Worm (Caenorhabditis elegans) whole organism, late embryonic: Measurements from ENCODE around the gene R02E4.3.

Source experiments
- K09A11.1 ChIP-seq: sonication (generic microtip); optimal IDR thresholded peaks from 2 replicates; lab custom pipeline; 2017; ENCODE audit warnings: antibody characterized with exemption, mild to moderate bottlenecking, missing genetic modification characterization, missing compliant biosample characterization; ENCODE audit not compliant: insufficient read depth
- ceh-14 ChIP-seq: sonication (generic microtip); optimal IDR thresholded peaks from 2 replicates; lab custom pipeline; 2016; ENCODE audit warnings: missing genotype, missing genetic modification characterization, missing compliant biosample characterization
- ceh-18 ChIP-seq: sonication (generic microtip); optimal IDR thresholded peaks from 2 replicates; lab custom pipeline; 2016; ENCODE audit warnings: missing genetic modification characterization, missing compliant biosample characterization
- ceh-2 ChIP-seq: sonication (generic microtip); optimal IDR thresholded peaks from 2 replicates; lab custom pipeline; 2016; ENCODE audit warnings: missing genotype, missing genetic modification characterization, missing compliant biosample characterization
- ceh-22 ChIP-seq: sonication (generic microtip); optimal IDR thresholded peaks from 2 replicates; lab custom pipeline; 2017; ENCODE audit warnings: missing biosample characterization, missing genetic modification characterization
- ceh-31 ChIP-seq: sonication (generic microtip); optimal IDR thresholded peaks from 2 replicates; lab custom pipeline; 2016; ENCODE audit warnings: missing genetic modification characterization, missing compliant biosample characterization
- ceh-34 ChIP-seq: sonication (generic microtip); optimal IDR thresholded peaks from 2 replicates; lab custom pipeline; 2016; ENCODE audit warnings: mild to moderate bottlenecking, missing genetic modification characterization, missing compliant biosample characterization
- ceh-48 ChIP-seq: sonication (generic microtip); optimal IDR thresholded peaks from 2 replicates; lab custom pipeline; 2016; ENCODE audit warnings: missing genetic modification characterization, inconsistent platforms, missing compliant biosample characterization
- ceh-9 ChIP-seq: sonication (generic microtip); optimal IDR thresholded peaks from 2 replicates; lab custom pipeline; 2016; ENCODE audit warnings: mild to moderate bottlenecking, missing genetic modification characterization, inconsistent platforms, missing compliant biosample characterization
- dmd-4 ChIP-seq: sonication (generic microtip); optimal IDR thresholded peaks from 2 replicates; lab custom pipeline; 2016; ENCODE audit warnings: borderline replicate concordance, missing genetic modification characterization, missing compliant biosample characterization
- dve-1 ChIP-seq: sonication (generic microtip); optimal IDR thresholded peaks from 2 replicates; lab custom pipeline; 2017; ENCODE audit warnings: antibody characterized with exemption, mild to moderate bottlenecking, missing genetic modification characterization, missing compliant biosample characterization
- elt-2 ChIP-seq: sonication (generic microtip); optimal IDR thresholded peaks from 2 replicates; lab custom pipeline; 2016; ENCODE audit warnings: missing genetic modification reagents, missing genetic modification characterization, missing compliant biosample characterization
- fax-1 ChIP-seq: sonication (generic microtip); optimal IDR thresholded peaks from 2 replicates; lab custom pipeline; 2016; ENCODE audit warnings: missing genotype, missing genetic modification characterization, missing compliant biosample characterization
- fkh-10 ChIP-seq: fragments of 150-350 bp; optimal IDR thresholded peaks from 2 replicates; lab custom pipeline; 2014; ENCODE audit warnings: missing biosample characterization, missing genetic modification reagents, missing genetic modification characterization
- fkh-6 ChIP-seq: sonication (generic microtip); optimal IDR thresholded peaks from 2 replicates; lab custom pipeline; 2016; ENCODE audit warnings: missing genetic modification characterization, missing compliant biosample characterization
- gmeb-2 ChIP-seq: sonication (generic microtip); optimal IDR thresholded peaks from 2 replicates; lab custom pipeline; 2016; ENCODE audit warnings: missing genetic modification characterization, inconsistent platforms, missing compliant biosample characterization
- hlh-13 ChIP-seq: fragments of 200-800 bp; sonication (Bioruptor generic); optimal IDR thresholded peaks from 2 replicates; lab custom pipeline; 2018; ENCODE audit warnings: mild to moderate bottlenecking, missing genetic modification characterization, missing compliant biosample characterization
- hlh-15 ChIP-seq: sonication (generic microtip); optimal IDR thresholded peaks from 2 replicates; lab custom pipeline; 2016; ENCODE audit warnings: missing genetic modification characterization, missing compliant biosample characterization
- hlh-30 ChIP-seq: sonication (generic microtip); optimal IDR thresholded peaks from 2 replicates; lab custom pipeline; 2017; ENCODE audit warnings: antibody characterized with exemption, missing genetic modification characterization, missing compliant biosample characterization; ENCODE audit not compliant: insufficient read depth
- lim-6 ChIP-seq: sonication (generic microtip); optimal IDR thresholded peaks from 2 replicates; lab custom pipeline; 2016; ENCODE audit warnings: missing genetic modification characterization, missing compliant biosample characterization
- nfya-1 ChIP-seq: sonication (generic microtip); optimal IDR thresholded peaks from 2 replicates; lab custom pipeline; 2017; ENCODE audit warnings: missing genetic modification characterization, mild to moderate bottlenecking, missing compliant biosample characterization, antibody characterized with exemption, moderate library complexity
- npax-4 ChIP-seq: sonication (generic microtip); optimal IDR thresholded peaks from 2 replicates; lab custom pipeline; 2016; ENCODE audit warnings: missing genetic modification characterization, missing compliant biosample characterization
- odd-2 ChIP-seq: sonication (generic microtip); optimal IDR thresholded peaks from 2 replicates; lab custom pipeline; 2017; ENCODE audit warnings: antibody characterized with exemption, mild to moderate bottlenecking, missing genetic modification characterization, missing compliant biosample characterization
- pha-4 ChIP-seq: fragments of 150-350 bp; optimal IDR thresholded peaks from 2 replicates; lab custom pipeline; 2018; ENCODE audit warnings: missing biosample characterization, missing genetic modification reagents, missing genetic modification characterization
- pqm-1 ChIP-seq: sonication (generic microtip); optimal IDR thresholded peaks from 2 replicates; lab custom pipeline; 2016; ENCODE audit warnings: missing genetic modification characterization, missing compliant biosample characterization
- ref-2 ChIP-seq: sonication (generic microtip); optimal IDR thresholded peaks from 2 replicates; lab custom pipeline; 2016; ENCODE audit warnings: missing genetic modification characterization, missing compliant biosample characterization
- rnt-1 ChIP-seq: sonication (generic microtip); optimal IDR thresholded peaks from 2 replicates; lab custom pipeline; 2016; ENCODE audit warnings: missing genetic modification characterization, missing compliant biosample characterization
- sox-2 ChIP-seq: fragments of 200-800 bp; sonication (Bioruptor generic); IDR thresholded peaks from 2 replicates; pipeline ENCODE4 v1.3.6; 2022; ENCODE audit warnings: missing genetic modification reagents, missing genetic modification characterization, missing compliant biosample characterization
- tbx-2 ChIP-seq: sonication (generic microtip); optimal IDR thresholded peaks from 2 replicates; lab custom pipeline; 2016; ENCODE audit warnings: missing genetic modification characterization, missing compliant biosample characterization
- ttx-3 ChIP-seq: sonication (generic microtip); optimal IDR thresholded peaks from 2 replicates; lab custom pipeline; 2016; ENCODE audit warnings: missing genetic modification reagents, missing genetic modification characterization, missing compliant biosample characterization
- unc-42 ChIP-seq: sonication (generic microtip); optimal IDR thresholded peaks from 2 replicates; lab custom pipeline; 2016; ENCODE audit warnings: missing genotype, missing genetic modification characterization, missing compliant biosample characterization
- unc-55 ChIP-seq: sonication (generic microtip); optimal IDR thresholded peaks from 2 replicates; lab custom pipeline; 2017; ENCODE audit warnings: missing biosample characterization, missing genetic modification reagents, missing genetic modification characterization
- unc-86 ChIP-seq: sonication (generic microtip); optimal IDR thresholded peaks from 2 replicates; lab custom pipeline; 2016; ENCODE audit warnings: missing genetic modification characterization, missing compliant biosample characterization
- zip-5 ChIP-seq: sonication (generic microtip); optimal IDR thresholded peaks from 2 replicates; lab custom pipeline; 2016; ENCODE audit warnings: missing genetic modification characterization, missing compliant biosample characterization
- ztf-16 ChIP-seq: sonication (generic microtip); optimal IDR thresholded peaks from 2 replicates; lab custom pipeline; 2017; ENCODE audit warnings: missing genetic modification characterization, missing compliant biosample characterization

The R02E4.3 gene

DNA sequence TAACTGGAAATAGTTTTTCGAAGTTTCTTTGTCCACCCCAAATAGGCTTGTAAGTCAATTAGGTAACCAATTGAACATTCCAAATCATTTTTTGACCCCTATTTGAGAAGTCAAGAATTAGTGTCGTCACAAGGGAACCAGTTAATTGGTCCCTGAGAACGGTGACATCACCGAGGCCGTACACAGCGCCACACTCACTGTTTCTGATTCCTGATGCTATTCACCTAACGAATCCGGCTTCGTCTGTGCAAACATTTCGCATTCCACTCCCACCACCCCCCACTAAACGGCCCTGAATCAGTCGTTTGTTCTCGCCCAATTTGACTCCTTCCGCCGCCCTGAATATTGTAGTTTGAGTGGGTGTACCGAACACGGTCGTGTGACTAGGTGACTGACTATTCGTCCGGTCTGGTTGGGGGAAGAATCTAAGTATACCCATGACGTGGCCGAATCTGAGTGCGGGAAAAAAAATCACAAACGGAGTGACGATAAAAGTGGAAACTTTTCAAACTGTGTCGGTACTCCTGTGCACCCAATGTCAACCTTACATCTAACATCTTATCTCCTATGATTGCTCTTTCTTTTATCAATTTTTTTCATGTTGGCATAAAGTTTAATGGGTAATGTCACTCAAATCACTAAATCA lies 42.3 kb upstream of the R02E4.3 start:
- peak; percentile 7 for TF ChIP-seq ceh-31 (tag; lab: Kevin White, UChicago)
- no peak for TF ChIP-seq ceh-22 (tag; lab: Kevin White, UChicago)
- TF ChIP-seq ceh-34 (tag; lab: Kevin White, UChicago): no peak
- TF ChIP-seq elt-2 (tag; lab: Kevin White, UChicago): peak; percentile 15
- TF ChIP-seq ceh-9 (tag; lab: Kevin White, UChicago): no peak
- no peak for TF ChIP-seq lim-6 (tag; lab: Kevin White, UChicago)

DNA sequence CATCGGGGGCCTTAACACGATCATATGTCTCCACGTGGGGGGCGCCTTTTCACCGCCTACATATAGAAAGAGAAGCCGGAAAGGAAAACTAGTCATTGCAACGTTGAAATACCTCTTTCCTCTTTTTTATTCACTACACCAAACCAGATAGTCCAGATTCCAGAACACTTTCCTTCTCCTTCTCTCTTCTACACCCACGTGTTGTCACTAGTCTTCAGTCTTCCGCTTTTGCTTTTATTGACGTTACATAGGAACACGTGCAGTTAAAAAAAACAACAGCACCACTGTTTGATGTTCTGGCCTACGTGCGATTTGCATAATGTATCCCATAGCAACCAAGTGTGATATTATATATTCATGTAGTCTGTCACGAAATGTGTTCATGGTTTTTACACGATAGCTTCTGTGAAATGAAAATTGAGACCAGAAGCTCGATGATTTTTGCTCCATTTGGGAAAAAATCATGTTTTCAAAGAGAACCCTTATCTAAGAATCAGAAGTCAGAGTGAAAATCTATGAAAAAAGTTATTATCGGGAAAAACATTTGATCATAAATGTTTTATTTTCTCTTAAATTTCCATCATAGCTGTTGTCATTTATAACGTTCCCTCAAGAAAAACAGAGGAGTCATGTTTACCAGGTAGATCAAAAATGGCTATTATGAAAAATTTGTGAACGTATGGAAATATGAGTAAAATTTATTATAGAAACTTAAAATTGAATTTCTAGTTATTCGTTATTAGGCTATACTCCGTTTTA lies 41.5 kb upstream of the R02E4.3 start:
- TF ChIP-seq hlh-13 (GFP tag; lab: Kevin White, UChicago) (no peak), odd-2 (tag; lab: Kevin White, UChicago) (no peak), sox-2 (no peak), nfya-1 (tag; lab: Kevin White, UChicago) (no peak), unc-55 (GFP tag; lab: Kevin White, UChicago) (no peak), unc-42 (tag; lab: Kevin White, UChicago) (no peak), ztf-16 (tag; lab: Kevin White, UChicago) (no peak)

DNA sequence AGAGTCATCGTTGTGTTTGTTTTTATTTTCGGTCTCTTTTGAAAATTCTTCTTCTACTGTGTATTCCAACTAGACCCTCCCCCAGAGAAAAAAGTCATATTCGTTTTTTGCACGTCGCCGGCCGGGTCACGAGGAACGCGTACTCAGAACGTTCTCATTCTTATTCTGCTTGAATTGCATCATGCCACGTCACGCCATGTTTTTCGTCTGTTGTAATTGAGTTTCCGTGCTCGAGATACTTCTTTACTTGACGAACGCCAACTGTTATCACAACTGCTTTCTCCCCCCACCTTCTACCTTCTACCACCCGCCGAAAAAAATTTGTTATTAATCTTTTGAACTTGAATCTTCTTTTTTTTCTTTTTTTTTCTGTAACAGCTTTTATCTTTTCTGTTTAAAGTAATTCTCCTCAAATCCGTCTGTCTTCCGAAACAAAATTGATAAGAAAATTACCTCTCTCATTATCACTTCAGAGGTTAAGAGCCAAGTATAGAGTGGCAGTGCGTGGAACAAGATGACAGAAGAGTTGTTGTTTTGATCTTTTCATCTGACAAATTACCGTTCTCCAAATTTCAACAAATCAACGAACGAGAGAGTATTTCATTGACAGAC lies 40.8 kb upstream of the R02E4.3 start:
- TF ChIP-seq lim-6 (tag; lab: Kevin White, UChicago) (no peak), gmeb-2 (tag; lab: Kevin White, UChicago) (no peak), nfya-1 (tag; lab: Kevin White, UChicago) (no peak), zip-5 (no peak), unc-42 (tag; lab: Kevin White, UChicago) (no peak), ttx-3 (tag; lab: Kevin White, UChicago) (no peak), ceh-48 (no peak), hlh-13 (GFP tag; lab: Kevin White, UChicago) (no peak)

DNA sequence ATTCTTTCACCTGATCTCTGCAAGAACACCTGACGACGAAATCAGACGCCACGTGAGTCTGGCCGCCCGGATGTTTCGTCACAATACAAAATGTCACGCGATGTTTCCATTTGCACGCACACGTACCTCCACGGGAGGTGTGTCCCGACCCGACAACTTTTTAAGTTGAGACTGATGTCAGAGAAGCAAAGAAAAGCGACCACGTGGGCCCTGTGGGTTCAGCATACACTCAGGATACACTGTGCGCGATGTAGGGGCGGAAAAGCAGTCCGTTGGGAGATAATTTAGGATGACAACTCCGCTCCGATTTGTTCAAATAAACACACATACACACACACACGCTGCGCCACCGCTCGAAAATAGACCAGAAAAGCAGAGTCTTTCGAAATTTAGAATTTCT lies 40.3 kb upstream of the R02E4.3 start:
- TF ChIP-seq unc-86 (tag; lab: Kevin White, UChicago) (no peak), hlh-30 (tag; lab: Kevin White, UChicago) (peak; percentile 76), fkh-10 (GFP tag; lab: Kevin White, UChicago) (no peak), unc-55 (GFP tag; lab: Kevin White, UChicago) (peak; percentile 74), hlh-13 (GFP tag; lab: Kevin White, UChicago) (no peak), ceh-18 (peak; percentile 74)

DNA sequence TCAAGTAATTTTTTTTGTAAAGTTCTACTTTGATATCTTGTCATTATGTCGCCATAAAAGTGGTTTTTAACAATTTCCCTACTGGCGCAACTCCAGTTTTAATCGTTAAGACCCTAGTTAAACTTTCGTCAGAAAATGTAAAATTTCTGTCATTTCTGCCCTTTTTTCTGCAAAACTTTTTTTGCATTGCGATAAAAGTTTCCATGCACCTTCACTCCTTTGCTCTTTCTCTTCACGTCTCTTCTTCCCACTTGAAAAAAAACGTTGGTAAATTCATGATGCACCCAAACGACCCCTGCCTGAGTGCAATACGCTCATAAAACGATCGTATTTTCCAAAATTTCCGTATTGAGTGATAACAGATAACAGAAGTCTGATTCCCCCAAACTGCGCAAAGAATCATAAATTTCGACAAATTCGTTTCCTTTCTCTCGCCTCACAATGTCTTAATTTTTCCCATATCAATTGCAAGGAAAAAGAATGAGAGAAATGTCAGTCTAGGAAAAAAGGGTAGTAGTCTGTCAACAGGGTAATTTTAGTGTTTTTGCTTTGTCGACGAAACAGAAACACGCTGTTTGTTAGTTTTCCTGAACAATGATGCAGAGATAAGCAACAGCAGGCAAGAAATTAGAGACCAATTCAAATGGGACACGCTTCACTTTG lies 39.0 kb upstream of the R02E4.3 start:
- no peak for TF ChIP-seq sox-2
- TF ChIP-seq hlh-15 (tag; lab: Kevin White, UChicago): no peak
- TF ChIP-seq pqm-1: no peak

DNA sequence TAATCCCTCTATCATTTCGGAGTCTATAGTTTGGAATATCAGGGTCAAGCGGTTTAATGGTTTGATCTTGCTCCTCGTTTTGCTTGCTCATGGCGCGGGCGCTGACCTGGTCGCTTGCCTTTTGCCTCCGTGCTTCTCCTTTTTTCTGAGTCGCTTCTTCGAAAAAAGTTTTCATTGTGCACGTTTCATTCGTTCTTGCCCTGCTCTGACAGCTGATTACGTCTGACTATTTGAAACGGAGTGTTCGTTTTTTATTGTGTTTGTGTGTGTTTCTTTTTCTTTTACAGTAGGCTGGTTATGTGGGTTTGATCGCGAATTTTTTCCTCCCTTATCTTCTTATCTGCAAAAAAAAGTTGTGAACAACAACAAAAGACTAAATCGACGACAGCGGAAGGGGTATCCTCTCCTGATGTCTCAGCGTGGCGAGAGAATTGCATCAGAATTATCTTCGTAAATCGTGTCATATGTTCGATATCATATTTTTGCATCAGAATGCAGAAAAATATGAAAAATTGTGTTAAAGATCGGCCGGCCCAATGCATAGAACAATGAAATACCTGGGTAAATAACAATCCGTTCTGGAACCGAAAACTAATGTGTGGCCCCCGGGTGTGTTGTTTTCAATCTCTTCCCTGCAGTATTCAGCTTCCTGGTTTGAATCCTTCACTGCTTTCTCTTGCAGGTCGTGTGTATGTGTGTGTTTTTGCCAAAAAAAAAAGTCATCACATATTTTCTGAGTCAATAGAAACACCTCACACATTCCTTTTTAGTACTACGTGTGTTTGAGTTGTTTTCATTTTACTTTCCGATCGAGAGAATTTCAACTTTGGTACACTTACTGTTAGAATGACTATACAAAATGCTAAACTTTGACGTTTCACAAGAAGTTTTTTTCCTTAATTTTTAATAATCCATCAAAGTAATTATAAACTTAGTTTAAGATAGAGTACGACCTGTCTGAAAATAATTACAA lies 38.0 kb upstream of the R02E4.3 start, which contains the start of gene ZK470.4:
Gene ZK470.4, minus strand, starts transcription at position 175 of the 973 bp plus-strand sequence.
- TF ChIP-seq dve-1 (no peak), K09A11.1 (tag; lab: Kevin White, UChicago) (no peak), hlh-15 (tag; lab: Kevin White, UChicago) (no peak), dmd-4 (tag; lab: Kevin White, UChicago) (no peak), ceh-2 (tag; lab: Kevin White, UChicago) (no peak), ceh-14 (tag; lab: Kevin White, UChicago) (no peak), ceh-22 (tag; lab: Kevin White, UChicago) (no peak), ttx-3 (tag; lab: Kevin White, UChicago) (no peak), hlh-30 (tag; lab: Kevin White, UChicago) (no peak), rnt-1 (tag; lab: Kevin White, UChicago) (no peak), npax-4 (tag; lab: Kevin White, UChicago) (no peak), pha-4 (no peak), ref-2 (tag; lab: Kevin White, UChicago) (no peak), fax-1 (tag; lab: Kevin White, UChicago) (no peak), nfya-1 (tag; lab: Kevin White, UChicago) (no peak), pqm-1 (no peak), fkh-6 (tag; lab: Kevin White, UChicago) (no peak), tbx-2 (tag; lab: Kevin White, UChicago) (no peak)
